Worm (Caenorhabditis elegans) whole organism, early embryonic: Measurements from ENCODE around the gene F10A3.4.

Experiments used
- ama-1 ChIP-seq: fragments of 150-350 bp; optimal IDR thresholded peaks from 2 replicates; lab custom pipeline; 2014
- flt-1 ChIP-seq: fragments of 200-800 bp; sonication (Bioruptor generic); IDR thresholded peaks from 2 replicates; pipeline ENCODE4 v1.3.6; 2022; ENCODE audit warnings: missing genetic modification characterization, missing compliant biosample characterization
- hmg-4 ChIP-seq: fragments of 200-800 bp; sonication (Bioruptor generic); optimal IDR thresholded peaks from 2 replicates; lab custom pipeline; 2018; ENCODE audit warnings: mild to moderate bottlenecking, missing genetic modification characterization, missing compliant biosample characterization
- scrt-1 ChIP-seq: fragments of 200-800 bp; sonication (Bioruptor generic); IDR thresholded peaks from 2 replicates; pipeline ENCODE4 v1.3.6; 2022; ENCODE audit warnings: missing genetic modification characterization, missing compliant biosample characterization
- tbx-37 ChIP-seq: fragments of 200-800 bp; sonication (Bioruptor generic); conservative IDR thresholded peaks from 2 replicates; pipeline ENCODE4 v1.3.6; 2022; ENCODE audit warnings: missing genetic modification reagents, missing genetic modification characterization, missing compliant biosample characterization
- tra-4 ChIP-seq: sonication (generic microtip); optimal IDR thresholded peaks from 2 replicates; lab custom pipeline; 2017; ENCODE audit warnings: missing genetic modification characterization, missing compliant biosample characterization

DNA sequence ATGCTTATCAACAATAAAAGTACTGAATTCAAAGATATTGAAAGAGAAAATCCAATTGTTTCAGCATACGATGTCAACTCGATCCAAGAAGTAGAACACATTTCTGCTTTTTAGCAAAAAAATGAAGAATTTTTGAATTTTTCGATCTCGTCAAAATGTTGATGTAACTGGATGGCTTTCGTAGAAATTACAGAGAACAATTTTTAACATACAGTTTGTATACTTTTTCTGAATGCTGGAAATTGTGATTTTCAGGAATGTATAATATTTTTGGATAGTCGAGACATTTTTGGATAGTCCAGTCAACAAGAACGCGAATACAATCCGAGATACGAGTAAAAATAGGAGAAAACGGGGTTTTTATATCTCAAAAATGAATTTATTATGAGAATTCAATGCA lies 30.3 kb upstream of the F10A3.4 start, which contains the start of gene str-103:
- TF ChIP-seq ama-1 (lab: Kevin White, UChicago): no peak
- TF ChIP-seq scrt-1: no peak
- no peak for TF ChIP-seq tbx-37 (GFP tag; lab: Robert Waterston, UW)
- TF ChIP-seq flt-1: no peak
- no peak for TF ChIP-seq hmg-4 (GFP tag; lab: Kevin White, UChicago)
- no peak for TF ChIP-seq tra-4 (tag; lab: Kevin White, UChicago)
